Worm (Caenorhabditis elegans): Measurements from ENCODE around the gene ZK632.2.

DNA sequence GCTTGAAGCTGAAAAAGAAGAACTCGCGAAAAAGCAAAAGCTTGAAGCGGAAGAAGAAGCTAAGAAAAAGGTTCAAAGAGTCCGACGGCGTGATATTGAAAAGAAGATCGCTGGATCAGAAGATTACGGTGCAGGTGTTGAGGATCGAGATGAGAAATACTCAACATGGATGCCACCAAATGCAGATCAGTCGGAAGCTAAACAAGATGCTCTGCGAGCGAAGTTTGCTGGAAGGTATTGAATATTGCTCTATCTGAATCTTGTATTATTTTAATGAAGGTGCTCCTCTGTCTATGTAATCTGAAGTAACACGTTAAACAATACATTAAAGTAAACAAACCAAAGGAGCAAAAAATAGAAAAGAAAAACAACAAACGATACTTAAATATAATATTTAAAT, 3.1 kb downstream of the ZK632.2 start:
- no peak for TF ChIP-seq sox-4 (tag; optimal IDR thresholded peaks at IDR 0.05)
- no peak for TF ChIP-seq nhr-232 (tag; optimal IDR thresholded peaks at IDR 0.05)
- TF ChIP-seq odd-2 (tag; optimal IDR thresholded peaks at IDR 0.05): no peak
- no peak for TF ChIP-seq pha-4 (tag; optimal IDR thresholded peaks at IDR 0.05)
- TF ChIP-seq madf-2 (tag; optimal IDR thresholded peaks at IDR 0.05): no peak
- TF ChIP-seq ama-1 (optimal IDR thresholded peaks at IDR 0.05): no peak
- TF ChIP-seq pha-2 (tag; optimal IDR thresholded peaks at IDR 0.05): no peak
- no peak for TF ChIP-seq hlh-8 (tag; optimal IDR thresholded peaks at IDR 0.05)
- TF ChIP-seq nfya-1 (tag; optimal IDR thresholded peaks at IDR 0.05): no peak
- TF ChIP-seq lin-11 (tag; optimal IDR thresholded peaks at IDR 0.05): no peak
- TF ChIP-seq syd-9 (tag; optimal IDR thresholded peaks at IDR 0.05): no peak
- TF ChIP-seq tbx-7 (tag; optimal IDR thresholded peaks at IDR 0.05): no peak
- no peak for TF ChIP-seq hlh-30 (tag; optimal IDR thresholded peaks at IDR 0.05; ENCODE audit: insufficient read depth)
